Worm (Caenorhabditis elegans) whole organism, young adult: Measurements from ENCODE around the gene B0496.6.

ENCODE experiments used
- B0261.1 ChIP-seq: sonication (generic microtip); optimal IDR thresholded peaks from 2 replicates; lab custom pipeline; 2016; ENCODE audit warnings: mild to moderate bottlenecking, missing genetic modification characterization, moderate library complexity, missing compliant biosample characterization
- B0336.3 ChIP-seq: fragments of 200-800 bp; sonication (Bioruptor generic); IDR thresholded peaks from 2 replicates; pipeline ENCODE4 v1.3.6; 2022; ENCODE audit warnings: missing genetic modification characterization, missing compliant biosample characterization
- C06A6.2 ChIP-seq: fragments of 200-800 bp; sonication (Bioruptor generic); conservative IDR thresholded peaks from 2 replicates; pipeline ENCODE4 v1.3.6; 2022; ENCODE audit warnings: missing genetic modification characterization, missing compliant biosample characterization
- F52B5.7 ChIP-seq: sonication (generic microtip); optimal IDR thresholded peaks from 2 replicates; lab custom pipeline; 2016; ENCODE audit warnings: mild to moderate bottlenecking, missing genetic modification characterization, missing compliant biosample characterization
- K12H6.12 ChIP-seq: fragments of 200-800 bp; sonication (Bioruptor generic); optimal IDR thresholded peaks from 2 replicates; lab custom pipeline; 2018; ENCODE audit warnings: mild to moderate bottlenecking, missing genetic modification characterization, missing compliant biosample characterization
- Y53G8AR.9 ChIP-seq: fragments of 200-800 bp; sonication (Bioruptor generic); conservative IDR thresholded peaks from 2 replicates; pipeline ENCODE4 v1.3.6; 2022; ENCODE audit warnings: missing genetic modification reagents, missing genetic modification characterization, missing compliant biosample characterization
- Y56A3A.18 ChIP-seq: fragments of 200-800 bp; sonication (Bioruptor generic); IDR thresholded peaks from 2 replicates; pipeline ENCODE4 v1.3.6; 2022; ENCODE audit warnings: missing genetic modification reagents, missing genetic modification characterization, missing compliant biosample characterization
- Y67H2A.10 ChIP-seq: fragments of 200-800 bp; sonication (Bioruptor generic); conservative IDR thresholded peaks from 2 replicates; pipeline ENCODE4 v1.3.6; 2022; ENCODE audit warnings: missing genetic modification reagents, missing genetic modification characterization, missing compliant biosample characterization
- ZK185.1 ChIP-seq: sonication (generic microtip); optimal IDR thresholded peaks from 2 replicates; lab custom pipeline; 2016; ENCODE audit warnings: mild to moderate bottlenecking, missing genetic modification characterization, missing compliant biosample characterization; ENCODE audit not compliant: poor library complexity, severe bottlenecking
- aptf-3 ChIP-seq: fragments of 200-800 bp; sonication (Bioruptor generic); IDR thresholded peaks from 2 replicates; pipeline ENCODE4 v1.3.6; 2022; ENCODE audit warnings: missing genetic modification characterization, missing compliant biosample characterization
- atf-7 ChIP-seq: sonication (generic microtip); optimal IDR thresholded peaks from 2 replicates; lab custom pipeline; 2017; ENCODE audit warnings: mild to moderate bottlenecking, missing genetic modification characterization, missing compliant biosample characterization
- athp-1 ChIP-seq: sonication (generic microtip); optimal IDR thresholded peaks from 2 replicates; lab custom pipeline; 2017; ENCODE audit warnings: mild to moderate bottlenecking, missing genetic modification characterization, missing compliant biosample characterization
- attf-5 ChIP-seq: fragments of 200-800 bp; sonication (Bioruptor generic); optimal IDR thresholded peaks from 2 replicates; lab custom pipeline; 2018; ENCODE audit warnings: mild to moderate bottlenecking, missing genetic modification characterization, missing compliant biosample characterization
- cebp-1 ChIP-seq, 2 experiments: fragments of 200-800 bp in 1 of 2; sonication (Bioruptor generic) in 1 of 2; sonication (generic microtip) in 1 of 2; IDR thresholded peaks in 1 of 2; optimal IDR thresholded peaks in 1 of 2; 2 replicates each; pipeline versions ENCODE4 v1.3.6 to Lab custom; 2017 to 2022; ENCODE audit warnings: missing compliant biosample characterization in 2 of 2, missing genetic modification characterization in 2 of 2, mild to moderate bottlenecking in 1 of 2, missing genetic modification reagents in 1 of 2, moderate library complexity in 1 of 2
- chd-7 ChIP-seq: sonication (generic microtip); optimal IDR thresholded peaks from 2 replicates; lab custom pipeline; 2016; ENCODE audit warnings: mild to moderate bottlenecking, missing genetic modification characterization, moderate library complexity, missing compliant biosample characterization
- dox-1 ChIP-seq: fragments of 200-800 bp; sonication (Bioruptor generic); IDR thresholded peaks from 2 replicates; pipeline ENCODE4 v1.3.6; 2022; ENCODE audit warnings: missing genetic modification reagents, missing genetic modification characterization, missing compliant biosample characterization
- dpff-1 ChIP-seq: sonication (generic microtip); optimal IDR thresholded peaks from 2 replicates; lab custom pipeline; 2017; ENCODE audit warnings: mild to moderate bottlenecking, missing genetic modification characterization, missing compliant biosample characterization
- let-607 ChIP-seq, 2 experiments: fragments of 200-800 bp in 1 of 2; sonication (Bioruptor generic) in 1 of 2; sonication (generic microtip) in 1 of 2; optimal IDR thresholded peaks; 2 replicates each; lab custom pipeline; 2016 to 2018; ENCODE audit warnings: mild to moderate bottlenecking in 2 of 2, missing compliant biosample characterization in 2 of 2, missing genetic modification characterization in 2 of 2, moderate library complexity in 2 of 2, missing genotype in 1 of 2
- madf-3 ChIP-seq: fragments of 200-800 bp; sonication (Bioruptor generic); IDR thresholded peaks from 2 replicates; pipeline ENCODE4 v1.3.6; 2022; ENCODE audit warnings: missing genetic modification reagents, missing genetic modification characterization, missing compliant biosample characterization
- madf-6 ChIP-seq: fragments of 200-800 bp; sonication (Bioruptor generic); IDR thresholded peaks from 2 replicates; pipeline ENCODE4 v1.3.6; 2022; ENCODE audit warnings: missing genetic modification reagents, missing genetic modification characterization, missing compliant biosample characterization
- mxl-1 ChIP-seq: sonication (generic microtip); optimal IDR thresholded peaks from 2 replicates; lab custom pipeline; 2016; ENCODE audit warnings: missing genetic modification characterization, missing compliant biosample characterization
- nfya-2 ChIP-seq: fragments of 200-800 bp; sonication (Bioruptor generic); IDR thresholded peaks from 2 replicates; pipeline ENCODE4 v1.3.6; 2022; ENCODE audit warnings: missing genetic modification reagents, missing genetic modification characterization, missing compliant biosample characterization
- nhr-80 ChIP-seq: sonication (generic microtip); optimal IDR thresholded peaks from 2 replicates; lab custom pipeline; 2016; ENCODE audit warnings: missing genetic modification characterization, missing compliant biosample characterization
- pbrm-1 ChIP-seq: fragments of 200-800 bp; sonication (Bioruptor generic); IDR thresholded peaks from 2 replicates; pipeline ENCODE4 v1.3.6; 2022; ENCODE audit warnings: missing genetic modification reagents, missing genetic modification characterization, missing compliant biosample characterization
- rec-8 ChIP-seq, 2 experiments: sonication (generic microtip); optimal IDR thresholded peaks; 2 replicates each; lab custom pipeline; 2016; ENCODE audit warnings: mild to moderate bottlenecking in 2 of 2, missing genetic modification characterization in 2 of 2, missing genetic modification reagents in 2 of 2, missing genotype in 2 of 2, missing biosample characterization in 1 of 2, missing compliant biosample characterization in 1 of 2, moderate library complexity in 1 of 2
- snpc-4 ChIP-seq, 5 experiments: fragments of 150-350 bp in 1 of 5; sonication (generic microtip) in 4 of 5; optimal IDR thresholded peaks; 2 replicates each; lab custom pipeline; 2014 to 2018; ENCODE audit warnings: missing genetic modification characterization in 5 of 5, missing biosample characterization in 3 of 5, antibody characterized with exemption in 2 of 5, mild to moderate bottlenecking in 2 of 5, missing compliant biosample characterization in 2 of 5, missing genotype in 2 of 5, moderate library complexity in 2 of 5, missing genetic modification reagents in 1 of 5
- somi-1 ChIP-seq: fragments of 200-800 bp; sonication (Bioruptor generic); optimal IDR thresholded peaks from 2 replicates; lab custom pipeline; 2018; ENCODE audit warnings: mild to moderate bottlenecking, missing genetic modification characterization, missing compliant biosample characterization
- zfh-2 ChIP-seq: fragments of 200-800 bp; sonication (Bioruptor generic); conservative IDR thresholded peaks from 2 replicates; pipeline ENCODE4 v1.3.6; 2022; ENCODE audit warnings: missing genetic modification reagents, missing genetic modification characterization, missing compliant biosample characterization
- ztf-3 ChIP-seq: fragments of 200-800 bp; sonication (Bioruptor generic); optimal IDR thresholded peaks from 2 replicates; lab custom pipeline; 2018; ENCODE audit warnings: mild to moderate bottlenecking, missing genetic modification characterization, missing compliant biosample characterization

Gene B0496.6

ce11 chrIV:7391534-7392343 lies 27.2 kb upstream of the B0496.6 start:
- TF ChIP-seq zfh-2 (GFP tag; lab: Robert Waterston, UW) (peak; percentile 38; the same call in 1 of the 2 replicates), C06A6.2 (GFP tag; lab: Robert Waterston, UW) (peak; percentile 58; the same call in 1 of the 2 replicates), snpc-4 (GFP tag; optimal IDR thresholded peaks at IDR 0.05; lab: Kevin White, UChicago) (peak; percentile 26), snpc-4 (tag; optimal IDR thresholded peaks at IDR 0.05; lab: Kevin White, UChicago) (no peak), atf-7 (peak; percentile 61), cebp-1 (GFP tag; IDR thresholded peaks at IDR 0.05; lab: Robert Waterston, UW) (peak; percentile 95), cebp-1 (tag; optimal IDR thresholded peaks at IDR 0.05; lab: Kevin White, UChicago) (peak; percentile 98), ztf-3 (no peak), somi-1 (GFP tag; lab: Kevin White, UChicago) (peak; percentile 18), K12H6.12 (tag; lab: Kevin White, UChicago) (peak; percentile 68), Y67H2A.10 (no peak)

- TF ChIP-seq attf-5 (GFP tag; lab: Kevin White, UChicago) (peak; percentile 16), Y53G8AR.9 (GFP tag; lab: Robert Waterston, UW) (no peak), nhr-80 (peak; percentile 60), Y56A3A.18 (no peak), ZK185.1 (tag; lab: Kevin White, UChicago) (peak; percentile 3), cebp-1 (GFP tag; IDR thresholded peaks at IDR 0.05; lab: Robert Waterston, UW) (no peak), cebp-1 (tag; optimal IDR thresholded peaks at IDR 0.05; lab: Kevin White, UChicago) (peak; percentile 15)
- TF ChIP-seq, all 124 proteins: peak for 4
These were observed 25.2 kb upstream of the B0496.6 start, which contains the start of gene pitr-1 for ce11 chrIV:7393700-7394099. pitr-1 (plus strand) TSS chrIV:7394085.

- TF ChIP-seq B0261.1 (tag; lab: Kevin White, UChicago) = no peak
- 0 out of 2 replicates have a peak, but pooled peaks have one; percentile 50 for TF ChIP-seq nfya-2 (GFP tag; lab: Robert Waterston, UW)
- TF ChIP-seq aptf-3 (GFP tag; lab: Robert Waterston, UW) = 0 out of 2 replicates have a peak, but pooled peaks have one; percentile 22
- peak; percentile 57; the same call in 1 of the 2 replicates for TF ChIP-seq pbrm-1 (GFP tag; lab: Robert Waterston, UW)
- TF ChIP-seq B0336.3 (GFP tag; lab: Robert Waterston, UW) = peak; percentile 34; the same call in 1 of the 2 replicates
- no peak for TF ChIP-seq mxl-1
- no peak for TF ChIP-seq somi-1 (GFP tag; lab: Kevin White, UChicago)
- peak; percentile 44 for TF ChIP-seq dpff-1 (tag; lab: Kevin White, UChicago)
- TF ChIP-seq let-607 (tag; optimal IDR thresholded peaks at IDR 0.05; lab: Kevin White, UChicago) = peak in 1 of 2 experiments; percentile 4
- TF ChIP-seq F52B5.7 = peak; percentile 66
- TF ChIP-seq zfh-2 (GFP tag; lab: Robert Waterston, UW) = no peak; the same call in 1 of the 2 replicates
- 0 out of 2 replicates have a peak, but pooled peaks have one; percentile 55 for TF ChIP-seq madf-3
- TF ChIP-seq dox-1 (GFP tag; lab: Robert Waterston, UW) = no peak
- TF ChIP-seq athp-1 (tag; lab: Kevin White, UChicago) = peak; percentile 44
- TF ChIP-seq cebp-1 (GFP tag; IDR thresholded peaks at IDR 0.05; lab: Robert Waterston, UW) = no peak
- TF ChIP-seq cebp-1 (tag; optimal IDR thresholded peaks at IDR 0.05; lab: Kevin White, UChicago) = peak; percentile 51
- TF ChIP-seq K12H6.12 (tag; lab: Kevin White, UChicago) = peak; percentile 10
- TF ChIP-seq chd-7 (tag; lab: Kevin White, UChicago) = peak; percentile 12
- TF ChIP-seq madf-6 (GFP tag; lab: Robert Waterston, UW) = 0 out of 2 replicates have a peak, but pooled peaks have one; percentile 13
These were observed 21.4 kb upstream of the B0496.6 start for ce11 chrIV:7397507-7397906.

- TF ChIP-seq zfh-2 (GFP tag; lab: Robert Waterston, UW) (peak; percentile 60), atf-7 (no peak), rec-8 (tag; optimal IDR thresholded peaks at IDR 0.05; lab: Kevin White, UChicago) (no peak)
- TF ChIP-seq, all 124 proteins: peak for 1
These were observed 18.3 kb upstream of the B0496.6 start for ce11 chrIV:7400502-7401118.
